Worm (Caenorhabditis elegans): ENCODE data around the gene F35H12.5.

Gene F35H12.5

ce11 chrX:933504-933903 is 15.3 kb downstream of the F35H12.5 start, which contains the start of gene F35H12.1:
F35H12.1 (plus strand) TSS chrX:933804.
- no peak for TF ChIP-seq zip-4 (GFP tag; optimal IDR thresholded peaks at IDR 0.05)
- TF ChIP-seq nhr-76 (tag; optimal IDR thresholded peaks at IDR 0.05), result no peak
- no peak for TF ChIP-seq tlp-1 (tag; optimal IDR thresholded peaks at IDR 0.05)
- TF ChIP-seq zag-1 (tag; optimal IDR thresholded peaks at IDR 0.05), result no peak
- TF ChIP-seq egl-27 (tag; optimal IDR thresholded peaks at IDR 0.05), result no peak
- TF ChIP-seq hlh-17 (GFP tag; optimal IDR thresholded peaks at IDR 0.05; ENCODE audit: borderline replicate concordance), result no peak
- TF ChIP-seq fkh-8 (tag; optimal IDR thresholded peaks at IDR 0.05), result no peak
- TF ChIP-seq sup-37 (GFP tag; optimal IDR thresholded peaks at IDR 0.05), result no peak
- no peak for TF ChIP-seq pqm-1 (tag; optimal IDR thresholded peaks at IDR 0.05)

- TF ChIP-seq snpc-4 (tag; optimal IDR thresholded peaks at IDR 0.05) (peak; percentile 87), ceh-88 (GFP tag; IDR thresholded peaks at IDR 0.05) (no peak), lin-15B (tag; optimal IDR thresholded peaks at IDR 0.05) (no peak), hlh-17 (GFP tag; optimal IDR thresholded peaks at IDR 0.05; ENCODE audit: borderline replicate concordance) (peak; percentile 22), fkh-10 (GFP tag; optimal IDR thresholded peaks at IDR 0.05) (no peak)
Measured at ce11 chrX:936013-936412, 17.8 kb downstream of the F35H12.5 start.

- peak; percentile 87 for TF ChIP-seq elt-2 (tag; optimal IDR thresholded peaks at IDR 0.05)
- no peak for TF ChIP-seq fkh-4 (tag; optimal IDR thresholded peaks at IDR 0.05; ENCODE audit: borderline replicate concordance)
Measured at ce11 chrX:938269-938883, 20.2 kb downstream of the F35H12.5 start, which contains the start of gene F53H8.3. F53H8.3 (plus strand) TSS chrX:938543.

ce11 chrX:945669-946068 is 27.5 kb downstream of the F35H12.5 start:
- TF ChIP-seq pqm-1 (tag; optimal IDR thresholded peaks at IDR 0.05) (no peak), elt-2 (tag; optimal IDR thresholded peaks at IDR 0.05) (peak; percentile 72), aly-2 (tag; optimal IDR thresholded peaks at IDR 0.05) (no peak), nhr-20 (tag; optimal IDR thresholded peaks at IDR 0.05) (peak; percentile 5), lsy-2 (tag; optimal IDR thresholded peaks at IDR 0.05) (no peak), egl-13 (tag; optimal IDR thresholded peaks at IDR 0.05) (no peak), lin-35 (GFP tag; optimal IDR thresholded peaks at IDR 0.05) (peak in 1 of 2 experiments; percentile 49), efl-1 (optimal IDR thresholded peaks at IDR 0.05) (no peak), efl-1 (GFP tag; optimal IDR thresholded peaks at IDR 0.05 in 1 of 2) (peak in 1 of 2 experiments; percentile 91), zip-4 (GFP tag; optimal IDR thresholded peaks at IDR 0.05) (no peak)

- TF ChIP-seq nhr-71 (tag; optimal IDR thresholded peaks at IDR 0.05) (peak; percentile 20), nhr-47 (tag; optimal IDR thresholded peaks at IDR 0.05) (peak; percentile 19), nhr-85 (tag) (peak; percentile 8), fkh-8 (tag; optimal IDR thresholded peaks at IDR 0.05) (peak; percentile 73), hlh-4 (tag; optimal IDR thresholded peaks at IDR 0.05) (peak; percentile 6), nhr-19 (GFP tag; conservative IDR thresholded peaks at IDR 0.05) (no peak), ztf-4 (tag; optimal IDR thresholded peaks at IDR 0.05) (no peak)
Measured at ce11 chrX:947885-948284, 29.7 kb downstream of the F35H12.5 start.

ce11 chrX:948783-949182 is 30.6 kb downstream of the F35H12.5 start, which contains the start of gene sms-2:
sms-2 (minus strand) TSS chrX:948883.
- TF ChIP-seq snpc-4 (tag; optimal IDR thresholded peaks at IDR 0.05) (no peak), blmp-1 (tag; optimal IDR thresholded peaks at IDR 0.05) (no peak), efl-3 (GFP tag; optimal IDR thresholded peaks at IDR 0.05) (no peak), mdl-1 (tag; optimal IDR thresholded peaks at IDR 0.05) (no peak), egl-13 (tag; optimal IDR thresholded peaks at IDR 0.05) (no peak), vab-15 (tag; optimal IDR thresholded peaks at IDR 0.05) (no peak), aha-1 (tag; optimal IDR thresholded peaks at IDR 0.05) (no peak), fkh-10 (GFP tag; optimal IDR thresholded peaks at IDR 0.05) (no peak), ceh-63 (GFP tag; optimal IDR thresholded peaks at IDR 0.05) (no peak), ama-1 (optimal IDR thresholded peaks at IDR 0.05) (no peak), ceh-8 (GFP tag; optimal IDR thresholded peaks at IDR 0.05) (no peak), sup-37 (GFP tag; optimal IDR thresholded peaks at IDR 0.05) (no peak), dpl-1 (GFP tag; optimal IDR thresholded peaks at IDR 0.05) (no peak)
